Fruit fly (Drosophila melanogaster) whole organism, embryonic: ENCODE data around the gene CG14232.

ENCODE experiments used
- CG11723 ChIP-seq: fragments of 200-800 bp; sonication (Bioruptor generic); optimal IDR thresholded peaks from 2 replicates; lab custom pipeline; 2017; ENCODE audit warnings: missing biosample characterization, mild to moderate bottlenecking, missing genetic modification characterization
- CG12391 ChIP-seq: fragments of 200-800 bp; sonication (Bioruptor generic); optimal IDR thresholded peaks from 3 replicates; lab custom pipeline; 2018; ENCODE audit warnings: missing biosample characterization, mild to moderate bottlenecking, missing genetic modification characterization, moderate library complexity
- CG15514 ChIP-seq: fragments of 200-800 bp; sonication (Bioruptor generic); optimal IDR thresholded peaks from 3 replicates; lab custom pipeline; 2017; ENCODE audit warnings: missing biosample characterization, missing genetic modification characterization, mild to moderate bottlenecking, moderate library complexity, missing genetic modification reagents
- CG17328 ChIP-seq: fragments of 200-800 bp; sonication (Bioruptor generic); IDR thresholded peaks from 2 replicates; pipeline ENCODE4 v1.3.6; 2022; ENCODE audit warnings: missing biosample characterization, missing genetic modification characterization
- CG17361 ChIP-seq: fragments of 200-800 bp; sonication (Bioruptor generic); IDR thresholded peaks from 3 replicates; pipeline ENCODE4 v1.3.6; 2022; ENCODE audit warnings: missing biosample characterization, missing genetic modification characterization
- CG17802 ChIP-seq: fragments of 200-800 bp; sonication (Bioruptor generic); optimal IDR thresholded peaks from 2 replicates; lab custom pipeline; 2018; ENCODE audit warnings: missing biosample characterization, mild to moderate bottlenecking, missing genetic modification characterization, moderate library complexity
- CG2199 ChIP-seq: fragments of 200-800 bp; sonication (Bioruptor generic); IDR thresholded peaks from 3 replicates; pipeline ENCODE4 v1.3.6; 2022; ENCODE audit warnings: missing biosample characterization, missing genetic modification characterization
- CG3726 ChIP-seq: fragments of 200-800 bp; sonication (Bioruptor generic); IDR thresholded peaks from 3 replicates; pipeline ENCODE4, ENCODE4 v1.3.6; 2022; ENCODE audit warnings: missing biosample characterization, missing genetic modification characterization
- CG43689 ChIP-seq: fragments of 200-800 bp; sonication (Bioruptor generic); IDR thresholded peaks from 2 replicates; pipeline ENCODE4 v1.3.6; 2022; ENCODE audit warnings: missing biosample characterization, missing genetic modification characterization
- CG6654 ChIP-seq: fragments of 200-800 bp; sonication (Bioruptor generic); optimal IDR thresholded peaks from 2 replicates; lab custom pipeline; 2017; ENCODE audit warnings: missing biosample characterization, mild to moderate bottlenecking, missing genetic modification characterization
- CG7987 ChIP-seq: fragments of 200-800 bp; sonication (Bioruptor generic); optimal IDR thresholded peaks from 2 replicates; lab custom pipeline; 2018; ENCODE audit warnings: missing biosample characterization, mild to moderate bottlenecking, missing genetic modification characterization, moderate library complexity
- CG9609 ChIP-seq: fragments of 200-800 bp; sonication (Bioruptor generic); optimal IDR thresholded peaks from 3 replicates; lab custom pipeline; 2016; ENCODE audit warnings: missing biosample characterization, missing genetic modification characterization
- CkIIα-i1 ChIP-seq: fragments of 200-800 bp; sonication (Bioruptor generic); IDR thresholded peaks from 2 replicates; pipeline ENCODE4 v1.3.6; 2022; ENCODE audit warnings: missing biosample characterization, missing genetic modification characterization
- Dad ChIP-seq: fragments of 200-800 bp; sonication (Bioruptor generic); optimal IDR thresholded peaks from 3 replicates; lab custom pipeline; 2016; ENCODE audit warnings: missing biosample characterization, missing genetic modification characterization
- Deaf1 ChIP-seq: fragments of 200-800 bp; optimal IDR thresholded peaks from 3 replicates; lab custom pipeline; 2019; ENCODE audit warnings: missing biosample characterization, mild to moderate bottlenecking, missing genetic modification characterization, moderate library complexity
- Dek ChIP-seq: fragments of 200-800 bp; sonication (Bioruptor generic); optimal IDR thresholded peaks from 3 replicates; lab custom pipeline; 2019; ENCODE audit warnings: missing biosample characterization, mild to moderate bottlenecking, missing genetic modification characterization, moderate library complexity
- Dip2 ChIP-seq: fragments of 200-800 bp; sonication (Bioruptor generic); IDR thresholded peaks from 2 replicates; pipeline ENCODE4 v1.3.6; 2022; ENCODE audit warnings: missing biosample characterization, missing genetic modification characterization
- Gsc ChIP-seq: fragments of 200-800 bp; sonication (Bioruptor generic); IDR thresholded peaks from 2 replicates; pipeline ENCODE4 v1.3.6; 2022; ENCODE audit warnings: missing biosample characterization, missing genetic modification characterization
- Hr51 ChIP-seq, 2 experiments: fragments of 200-800 bp; sonication (Bioruptor generic); optimal IDR thresholded peaks; 2 replicates in 1 of 2; 3 replicates in 1 of 2; lab custom pipeline; 2016 to 2018; ENCODE audit warnings: missing biosample characterization in 2 of 2, missing genetic modification characterization in 2 of 2, mild to moderate bottlenecking in 1 of 2, moderate library complexity in 1 of 2
- Lpt ChIP-seq: fragments of >200 bp; optimal IDR thresholded peaks from 2 replicates; lab custom pipeline; 2018; ENCODE audit warnings: missing biosample characterization, missing genetic modification characterization
- Max ChIP-seq: fragments of 200-800 bp; sonication (Bioruptor generic); optimal IDR thresholded peaks from 2 replicates; lab custom pipeline; 2016; ENCODE audit warnings: missing biosample characterization, mild to moderate bottlenecking, missing genetic modification characterization
- Oaz ChIP-seq: fragments of 200-800 bp; sonication (Bioruptor generic); IDR thresholded peaks from 2 replicates; pipeline ENCODE4 v1.3.6; 2022; ENCODE audit warnings: missing biosample characterization, missing genetic modification characterization
- Pdp1 ChIP-seq, 2 experiments: fragments of 200-800 bp; sonication (Bioruptor generic); optimal IDR thresholded peaks; 3 replicates each; lab custom pipeline; 2016; ENCODE audit warnings: missing biosample characterization in 2 of 2, missing genetic modification characterization in 2 of 2, mild to moderate bottlenecking in 1 of 2, moderate library complexity in 1 of 2
- Xrp1 ChIP-seq: fragments of 200-800 bp; sonication (Bioruptor generic); IDR thresholded peaks from 2 replicates; pipeline ENCODE4 v1.3.6; 2022; ENCODE audit warnings: missing biosample characterization, missing genetic modification characterization
- bigmax ChIP-seq: fragments of 200-800 bp; sonication (Bioruptor generic); optimal IDR thresholded peaks from 2 replicates; lab custom pipeline; 2018; ENCODE audit warnings: missing biosample characterization, mild to moderate bottlenecking, missing genetic modification characterization
- chn ChIP-seq: fragments of 200-800 bp; sonication (Bioruptor generic); optimal IDR thresholded peaks from 2 replicates; lab custom pipeline; 2016; ENCODE audit warnings: missing biosample characterization, missing genetic modification characterization
- crc ChIP-seq: fragments of 200-800 bp; sonication (Bioruptor generic); optimal IDR thresholded peaks from 2 replicates; lab custom pipeline; 2016; ENCODE audit warnings: missing biosample characterization, missing genetic modification characterization
- croc ChIP-seq: fragments of 200-800 bp; sonication (Bioruptor generic); conservative IDR thresholded peaks from 3 replicates; pipeline ENCODE4 v1.3.6; 2022; ENCODE audit warnings: missing biosample characterization, missing genetic modification characterization
- crol ChIP-seq: fragments of 200-800 bp; sonication (Bioruptor generic); IDR thresholded peaks from 2 replicates; pipeline ENCODE4 v1.3.6; 2022; ENCODE audit warnings: missing biosample characterization, missing genetic modification characterization
- dan ChIP-seq: fragments of 200-800 bp; sonication (Bioruptor generic); IDR thresholded peaks from 2 replicates; pipeline ENCODE4 v1.3.6; 2022; ENCODE audit warnings: missing biosample characterization, missing genetic modification characterization
- dmrt11E ChIP-seq: fragments of 200-800 bp; sonication (Bioruptor generic); optimal IDR thresholded peaks from 3 replicates; lab custom pipeline; 2018; ENCODE audit warnings: missing biosample characterization, mild to moderate bottlenecking, missing genetic modification characterization, moderate library complexity
- dmrt99B ChIP-seq: fragments of 200-800 bp; sonication (Bioruptor generic); optimal IDR thresholded peaks from 2 replicates; lab custom pipeline; 2018; ENCODE audit warnings: missing biosample characterization, mild to moderate bottlenecking, missing genetic modification characterization, moderate library complexity
- ems ChIP-seq: fragments of 200-800 bp; sonication (Bioruptor generic); optimal IDR thresholded peaks from 3 replicates; lab custom pipeline; 2016; ENCODE audit warnings: missing biosample characterization, missing genetic modification characterization
- esg ChIP-seq: fragments of 200-800 bp; sonication (Bioruptor generic); conservative IDR thresholded peaks from 2 replicates; pipeline ENCODE4 v1.3.6; 2022; ENCODE audit warnings: missing biosample characterization, missing genetic modification characterization
- fu2 ChIP-seq: fragments of 200-800 bp; sonication (Bioruptor generic); optimal IDR thresholded peaks from 2 replicates; lab custom pipeline; 2016; ENCODE audit warnings: missing biosample characterization, missing genetic modification characterization
- gcm2 ChIP-seq: fragments of 200-800 bp; sonication (Bioruptor generic); optimal IDR thresholded peaks from 2 replicates; lab custom pipeline; 2016; ENCODE audit warnings: missing biosample characterization, missing genetic modification characterization
- gem ChIP-seq: fragments of 200-800 bp; sonication (Bioruptor generic); optimal IDR thresholded peaks from 2 replicates; lab custom pipeline; 2019; ENCODE audit warnings: missing biosample characterization, mild to moderate bottlenecking, missing genetic modification characterization, moderate library complexity
- gt ChIP-seq: fragments of 200-800 bp; sonication (Bioruptor generic); IDR thresholded peaks from 2 replicates; pipeline ENCODE4 v1.3.6; 2022; ENCODE audit warnings: missing biosample characterization, missing genetic modification characterization
- hkb ChIP-seq, 2 experiments: fragments of 200-800 bp in 1 of 2; fragments of >200 bp in 1 of 2; sonication (Bioruptor generic) in 1 of 2; IDR thresholded peaks in 1 of 2; optimal IDR thresholded peaks in 1 of 2; 2 replicates each; pipeline versions ENCODE4 v1.3.6 to Lab custom; 2017 to 2022; ENCODE audit warnings: missing biosample characterization in 1 of 2, missing genetic modification characterization in 1 of 2
- knrl ChIP-seq: fragments of 200-800 bp; sonication (Bioruptor generic); IDR thresholded peaks from 3 replicates; pipeline ENCODE4 v1.3.6; 2022; ENCODE audit warnings: missing biosample characterization, missing genetic modification characterization; ENCODE audit not compliant: partially characterized antibody
- lola ChIP-seq, 3 experiments: fragments of >200 bp in 2 of 3; fragments of 200-800 bp in 1 of 3; sonication (Bioruptor generic) in 1 of 3; optimal IDR thresholded peaks; 2 replicates each; lab custom pipeline; 2017 to 2019; ENCODE audit warnings: missing biosample characterization in 3 of 3, missing genetic modification characterization in 3 of 3, mild to moderate bottlenecking in 1 of 3, moderate library complexity in 1 of 3
- nom ChIP-seq: fragments of 200-800 bp; sonication (Bioruptor generic); optimal IDR thresholded peaks from 2 replicates; lab custom pipeline; 2017; ENCODE audit warnings: missing biosample characterization, missing genetic modification characterization, mild to moderate bottlenecking, moderate library complexity, missing genetic modification reagents
- p53 ChIP-seq: fragments of 200-800 bp; sonication (Bioruptor generic); optimal IDR thresholded peaks from 2 replicates; lab custom pipeline; 2016; ENCODE audit warnings: missing biosample characterization, missing genetic modification characterization
- pzg ChIP-seq: fragments of 200-800 bp; sonication (Bioruptor generic); optimal IDR thresholded peaks from 3 replicates; lab custom pipeline; 2018; ENCODE audit warnings: missing biosample characterization, mild to moderate bottlenecking, missing genetic modification characterization, moderate library complexity
- tll ChIP-seq, 2 experiments: fragments of 200-800 bp in 1 of 2; fragments of >200 bp in 1 of 2; sonication (Bioruptor generic) in 1 of 2; optimal IDR thresholded peaks; 2 replicates each; lab custom pipeline; 2017 to 2019; ENCODE audit warnings: missing biosample characterization in 2 of 2, missing genetic modification characterization in 2 of 2, mild to moderate bottlenecking in 1 of 2, moderate library complexity in 1 of 2
- tup ChIP-seq: fragments of 200-800 bp; sonication (Bioruptor generic); optimal IDR thresholded peaks from 2 replicates; lab custom pipeline; 2016; ENCODE audit warnings: missing biosample characterization, mild to moderate bottlenecking, missing genetic modification characterization, moderate library complexity
- twi ChIP-seq: fragments of 200-800 bp; optimal IDR thresholded peaks from 2 replicates; lab custom pipeline; 2019; ENCODE audit warnings: missing biosample characterization, mild to moderate bottlenecking, missing genetic modification characterization, moderate library complexity
- z ChIP-seq: fragments of 200-800 bp; sonication (Bioruptor generic); IDR thresholded peaks from 3 replicates; pipeline ENCODE4 v1.3.6; 2022; ENCODE audit warnings: missing biosample characterization, missing genetic modification characterization

The CG14232 gene

DNA sequence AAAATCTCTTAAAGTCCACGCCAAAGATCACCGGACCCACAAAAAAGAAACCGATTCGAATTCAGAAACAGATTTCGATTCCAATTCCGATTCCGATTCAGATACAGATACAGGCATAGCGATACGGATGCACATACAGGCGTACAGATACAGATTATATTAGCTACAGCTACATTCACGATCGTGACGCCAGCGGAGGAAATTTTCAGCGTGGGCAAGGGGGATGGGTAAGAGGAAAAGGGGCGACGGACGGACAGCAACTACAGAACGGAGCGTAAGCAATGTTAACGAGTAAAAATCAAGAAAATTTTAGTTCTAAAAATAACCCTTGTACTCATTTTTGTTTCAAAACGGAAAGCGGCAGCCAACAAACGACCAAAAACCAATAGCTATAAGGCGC, 13.0 kb upstream of the CG14232 start:
- TF ChIP-seq Deaf1 (tag; lab: Kevin White, UChicago), result peak; percentile 10
- no peak for TF ChIP-seq CG9609
- TF ChIP-seq crol (GFP tag; lab: Robert Waterston, UW), result peak; percentile 75; the same call in 1 of the 2 replicates
- TF ChIP-seq esg (GFP tag; lab: Robert Waterston, UW), result no peak
- 0 out of 3 replicates have a peak, but pooled peaks have one; percentile 45 for TF ChIP-seq z (GFP tag; lab: Robert Waterston, UW)
- TF ChIP-seq CG2199 (GFP tag; lab: Robert Waterston, UW), result peak; percentile 54; the same call in 2 of the 3 replicates

DNA sequence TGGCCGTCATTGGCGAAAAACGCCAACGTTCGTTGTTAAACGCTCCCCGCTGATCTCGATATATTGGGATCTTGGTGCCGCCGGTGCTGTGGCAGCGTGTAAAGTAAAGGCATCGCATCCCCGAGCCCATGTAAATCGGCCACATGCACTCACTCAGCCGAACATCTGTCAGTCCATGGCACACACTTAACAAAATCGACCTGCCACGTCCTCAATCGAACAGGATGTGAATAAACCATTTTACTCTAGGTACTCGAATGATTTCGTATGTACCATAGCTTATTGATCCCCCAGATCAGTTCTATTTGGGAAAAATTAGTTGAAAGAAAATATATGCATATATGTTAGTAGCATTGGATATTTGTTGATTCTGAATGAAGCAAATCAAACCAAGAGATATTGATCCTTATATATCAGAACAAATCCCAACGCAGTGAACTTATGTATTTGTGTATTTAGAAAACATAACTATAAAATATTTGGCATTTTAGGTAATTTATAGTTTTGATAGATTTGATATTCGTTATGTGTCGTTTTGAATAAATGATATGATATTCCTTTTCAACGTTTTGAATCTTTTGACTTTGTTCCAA, 12.4 kb upstream of the CG14232 start:
- TF ChIP-seq CG7987 (GFP tag; lab: Kevin White, UChicago) (no peak), tup (GFP tag; lab: Kevin White, UChicago) (no peak), fu2 (GFP tag; lab: Kevin White, UChicago) (no peak), ems (GFP tag; lab: Kevin White, UChicago) (no peak), chn (GFP tag; lab: Kevin White, UChicago) (no peak), Max (GFP tag; lab: Kevin White, UChicago) (no peak), gem (tag; lab: Kevin White, UChicago) (peak; percentile 27), tll (GFP tag; optimal IDR thresholded peaks at IDR 0.05; lab: Kevin White, UChicago) (no peak), CG17328 (no peak), CG43689 (GFP tag; lab: Robert Waterston, UW) (no peak), Oaz (GFP tag; lab: Robert Waterston, UW) (no peak), Hr51 (GFP tag; optimal IDR thresholded peaks at IDR 0.05; lab: Kevin White, UChicago) (no peak), dmrt11E (tag; lab: Kevin White, UChicago) (peak; percentile 39), CG17802 (tag; lab: Kevin White, UChicago) (no peak), Dek (tag; lab: Kevin White, UChicago) (no peak), CG17361 (GFP tag; lab: Robert Waterston, UW) (peak; percentile 64; the same call in 2 of the 3 replicates), nom (no peak), crol (GFP tag; lab: Robert Waterston, UW) (no peak), lola (GFP tag; optimal IDR thresholded peaks at IDR 0.05; lab: Kevin White, UChicago) (peak in 1 of 3 experiments; percentile 44), croc (GFP tag; lab: Robert Waterston, UW) (no peak), crc (GFP tag; lab: Kevin White, UChicago) (no peak), p53 (GFP tag; lab: Kevin White, UChicago) (no peak), CG12391 (tag; lab: Kevin White, UChicago) (peak; percentile 8), CG6654 (GFP tag; lab: Kevin White, UChicago) (no peak), gt (GFP tag; lab: Robert Waterston, UW) (no peak), knrl (GFP tag; lab: Robert Waterston, UW) (no peak), gcm2 (GFP tag; lab: Kevin White, UChicago) (no peak), dmrt99B (tag; lab: Kevin White, UChicago) (no peak), CG11723 (GFP tag; lab: Kevin White, UChicago) (no peak), Gsc (GFP tag; lab: Robert Waterston, UW) (no peak), Dip2 (no peak), Lpt (GFP tag; lab: Kevin White, UChicago) (no peak), Xrp1 (GFP tag; lab: Robert Waterston, UW) (no peak), hkb (optimal IDR thresholded peaks at IDR 0.05; lab: Kevin White, UChicago) (no peak), hkb (GFP tag; IDR thresholded peaks at IDR 0.05; lab: Robert Waterston, UW) (no peak), CG15514 (GFP tag; lab: Kevin White, UChicago) (no peak), twi (tag; lab: Kevin White, UChicago) (peak; percentile 92), bigmax (GFP tag; lab: Kevin White, UChicago) (no peak), dan (GFP tag; lab: Robert Waterston, UW) (no peak), pzg (GFP tag; lab: Kevin White, UChicago) (no peak), CkIIα-i1 (GFP tag; lab: Robert Waterston, UW) (no peak), Dad (no peak), CG3726 (GFP tag; lab: Robert Waterston, UW) (no peak), Pdp1 (GFP tag; optimal IDR thresholded peaks at IDR 0.05; lab: Kevin White, UChicago) (no peak)
